Fruit fly (Drosophila melanogaster) S2 (cell line): ENCODE results near the gene CG17930.

Experiments used
- CG8478 ChIP-seq: fragments of >200 bp; optimal IDR thresholded peaks from 2 replicates; lab custom pipeline; 2018
- CTCF ChIP-seq, 2 experiments: fragments of >200 bp; optimal IDR thresholded peaks; 2 replicates each; lab custom pipeline; 2018

- no peak for TF ChIP-seq CG8478 (lab: Kevin White, UChicago)
- no peak for TF ChIP-seq CTCF (optimal IDR thresholded peaks at IDR 0.05; lab: Kevin White, UChicago)
Measured at dm6 chr3R:16331809-16332343, 4.2 kb downstream of the CG17930 start.
